Worm (Caenorhabditis elegans) whole organism, early embryonic: ENCODE results near the gene T10G3.3.

Source experiments
- ama-1 ChIP-seq: fragments of 150-350 bp; optimal IDR thresholded peaks from 2 replicates; lab custom pipeline; 2014
- flt-1 ChIP-seq: fragments of 200-800 bp; sonication (Bioruptor generic); IDR thresholded peaks from 2 replicates; pipeline ENCODE4 v1.3.6; 2022; ENCODE audit warnings: missing genetic modification characterization, missing compliant biosample characterization
- hmbx-1 ChIP-seq: sonication (generic microtip); optimal IDR thresholded peaks from 2 replicates; lab custom pipeline; 2016; ENCODE audit warnings: mild to moderate bottlenecking, missing genetic modification characterization, missing compliant biosample characterization
- tbx-37 ChIP-seq: fragments of 200-800 bp; sonication (Bioruptor generic); conservative IDR thresholded peaks from 2 replicates; pipeline ENCODE4 v1.3.6; 2022; ENCODE audit warnings: missing genetic modification reagents, missing genetic modification characterization, missing compliant biosample characterization
- tra-4 ChIP-seq: sonication (generic microtip); optimal IDR thresholded peaks from 2 replicates; lab custom pipeline; 2017; ENCODE audit warnings: missing genetic modification characterization, missing compliant biosample characterization

DNA sequence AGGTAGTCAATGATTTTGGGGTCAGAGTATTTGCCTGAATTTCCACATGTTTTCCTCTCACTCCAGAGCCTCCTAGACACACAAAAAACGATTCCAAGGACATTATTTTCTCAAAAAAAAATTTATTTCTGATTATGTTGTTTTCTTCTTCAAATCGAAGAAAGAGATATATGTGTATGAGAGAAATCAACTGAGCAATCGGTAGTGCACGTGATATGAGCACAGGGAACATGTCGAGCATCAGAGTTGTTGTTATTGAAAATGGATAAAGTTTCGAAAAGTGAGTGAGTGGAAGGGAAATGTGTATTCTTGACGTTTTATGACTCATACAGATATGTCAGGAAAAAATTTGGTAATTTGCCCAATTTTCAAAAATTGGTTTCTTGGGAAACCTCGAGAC lies 17.9 kb downstream of the T10G3.3 start:
- TF ChIP-seq flt-1 (GFP tag; lab: Robert Waterston, UW) (no peak), tbx-37 (GFP tag; lab: Robert Waterston, UW) (no peak), tra-4 (tag; lab: Kevin White, UChicago) (no peak), ama-1 (lab: Kevin White, UChicago) (no peak), hmbx-1 (no peak)
